Worm (Caenorhabditis elegans) whole organism, L3 larva: ENCODE measurements around the gene mbf-1.

Source experiments
- R02D3.7 ChIP-seq: fragments of 150-350 bp; optimal IDR thresholded peaks from 2 replicates; lab custom pipeline; 2014; ENCODE audit warnings: missing biosample characterization, missing genetic modification characterization
- ZK546.5 ChIP-seq: sonication (generic microtip); optimal IDR thresholded peaks from 2 replicates; lab custom pipeline; 2017; ENCODE audit warnings: missing biosample characterization, missing genetic modification characterization
- aly-2 ChIP-seq: fragments of 150-350 bp; optimal IDR thresholded peaks from 2 replicates; lab custom pipeline; 2014; ENCODE audit warnings: missing biosample characterization, missing genetic modification characterization
- ama-1 ChIP-seq: fragments of 150-350 bp; optimal IDR thresholded peaks from 2 replicates; lab custom pipeline; 2018
- ceh-16 ChIP-seq: sonication (generic microtip); optimal IDR thresholded peaks from 2 replicates; lab custom pipeline; 2017; ENCODE audit warnings: missing biosample characterization, missing genetic modification characterization
- ceh-28 ChIP-seq: fragments of 150-350 bp; optimal IDR thresholded peaks from 2 replicates; lab custom pipeline; 2014; ENCODE audit warnings: missing biosample characterization, missing genetic modification reagents, missing genetic modification characterization
- ceh-82 ChIP-seq: fragments of 150-350 bp; optimal IDR thresholded peaks from 2 replicates; lab custom pipeline; 2014; ENCODE audit warnings: missing biosample characterization, missing genetic modification characterization
- ceh-9 ChIP-seq: sonication (generic microtip); optimal IDR thresholded peaks from 2 replicates; lab custom pipeline; 2018; ENCODE audit warnings: missing biosample characterization, missing genetic modification characterization
- daf-12 ChIP-seq: fragments of 150-350 bp; optimal IDR thresholded peaks from 2 replicates; lab custom pipeline; 2014; ENCODE audit warnings: missing biosample characterization, missing genetic modification reagents, missing genetic modification characterization
- egl-27 ChIP-seq: sonication (generic microtip); optimal IDR thresholded peaks from 4 replicates; lab custom pipeline; 2017; ENCODE audit warnings: missing biosample characterization, missing genetic modification reagents, missing genetic modification characterization
- egl-5 ChIP-seq: fragments of 150-350 bp; optimal IDR thresholded peaks from 2 replicates; lab custom pipeline; 2017; ENCODE audit warnings: missing biosample characterization, missing genetic modification reagents, missing genetic modification characterization, inconsistent platforms
- elt-1 ChIP-seq: fragments of 150-350 bp; optimal IDR thresholded peaks from 2 replicates; lab custom pipeline; 2014; ENCODE audit warnings: missing biosample characterization, missing genetic modification characterization
- elt-2 ChIP-seq: sonication (generic microtip); optimal IDR thresholded peaks from 2 replicates; lab custom pipeline; 2016; ENCODE audit warnings: missing genetic modification reagents, mild to moderate bottlenecking, missing genetic modification characterization, missing compliant biosample characterization
- elt-3 ChIP-seq, 3 experiments: fragments of 150-350 bp in 1 of 3; sonication (generic microtip) in 2 of 3; optimal IDR thresholded peaks; 2 replicates in 2 of 3; 4 replicates in 1 of 3; lab custom pipeline; 2014 to 2017; ENCODE audit warnings: missing biosample characterization in 3 of 3, missing genetic modification characterization in 3 of 3
- eor-1 ChIP-seq, 2 experiments: fragments of 150-350 bp; optimal IDR thresholded peaks; 2 replicates each; lab custom pipeline; 2014 to 2018; ENCODE audit warnings: missing biosample characterization in 2 of 2, missing genetic modification characterization in 2 of 2
- fkh-10 ChIP-seq: sonication (generic microtip); optimal IDR thresholded peaks from 2 replicates; lab custom pipeline; 2017; ENCODE audit warnings: missing biosample characterization, missing genetic modification reagents, missing genetic modification characterization
- fkh-2 ChIP-seq: fragments of 150-350 bp; optimal IDR thresholded peaks from 2 replicates; lab custom pipeline; 2014; ENCODE audit warnings: missing biosample characterization, missing genetic modification reagents, missing genetic modification characterization
- hmg-11 ChIP-seq: sonication (generic microtip); optimal IDR thresholded peaks from 2 replicates; lab custom pipeline; 2016; ENCODE audit warnings: missing genetic modification characterization, missing compliant biosample characterization
- lin-15B ChIP-seq: fragments of 150-350 bp; optimal IDR thresholded peaks from 2 replicates; lab custom pipeline; 2014; ENCODE audit warnings: missing biosample characterization, missing genetic modification characterization
- lin-39 ChIP-seq: fragments of 150-350 bp; optimal IDR thresholded peaks from 2 replicates; lab custom pipeline; 2018; ENCODE audit warnings: missing biosample characterization, missing genetic modification reagents, missing genetic modification characterization
- lsy-12 ChIP-seq: sonication (generic microtip); optimal IDR thresholded peaks from 2 replicates; lab custom pipeline; 2016; ENCODE audit warnings: mild to moderate bottlenecking, missing genetic modification characterization, missing compliant biosample characterization
- mdl-1 ChIP-seq: fragments of 150-350 bp; optimal IDR thresholded peaks from 2 replicates; lab custom pipeline; 2014; ENCODE audit warnings: missing biosample characterization, missing genetic modification characterization
- mml-1 ChIP-seq: fragments of 150-350 bp; sonication (generic microtip); optimal IDR thresholded peaks from 3 replicates; lab custom pipeline; 2014; ENCODE audit warnings: missing biosample characterization, missing genetic modification characterization
- nfya-1 ChIP-seq: sonication (generic microtip); optimal IDR thresholded peaks from 2 replicates; lab custom pipeline; 2017; ENCODE audit warnings: missing genetic modification characterization, mild to moderate bottlenecking, missing compliant biosample characterization, antibody characterized with exemption, moderate library complexity; ENCODE audit not compliant: insufficient read depth
- nhr-11 ChIP-seq: fragments of 150-350 bp; optimal IDR thresholded peaks from 2 replicates; lab custom pipeline; 2014; ENCODE audit warnings: missing biosample characterization, missing genetic modification characterization
- nhr-23 ChIP-seq: fragments of 150-350 bp; optimal IDR thresholded peaks from 2 replicates; lab custom pipeline; 2014; ENCODE audit warnings: missing biosample characterization, missing genetic modification reagents, missing genetic modification characterization
- nhr-237 ChIP-seq: fragments of 150-350 bp; optimal IDR thresholded peaks from 2 replicates; lab custom pipeline; 2014; ENCODE audit warnings: missing biosample characterization, missing genetic modification characterization
- nhr-25 ChIP-seq: sonication (generic microtip); optimal IDR thresholded peaks from 2 replicates; lab custom pipeline; 2017; ENCODE audit warnings: missing biosample characterization, missing genetic modification characterization
- nhr-28 ChIP-seq: fragments of 150-350 bp; optimal IDR thresholded peaks from 2 replicates; lab custom pipeline; 2014; ENCODE audit warnings: missing biosample characterization, missing genetic modification characterization
- nhr-43 ChIP-seq: sonication (generic microtip); optimal IDR thresholded peaks from 2 replicates; lab custom pipeline; 2016; ENCODE audit warnings: mild to moderate bottlenecking, missing genetic modification characterization, missing compliant biosample characterization; ENCODE audit not compliant: poor library complexity, severe bottlenecking
- nhr-67 ChIP-seq: fragments of 150-350 bp; optimal IDR thresholded peaks from 2 replicates; lab custom pipeline; 2014; ENCODE audit warnings: missing biosample characterization, missing genetic modification characterization
- nhr-76 ChIP-seq: fragments of 150-350 bp; sonication (generic microtip); optimal IDR thresholded peaks from 5 replicates; lab custom pipeline; 2014; ENCODE audit warnings: missing biosample characterization, missing genetic modification characterization
- nhr-77 ChIP-seq: fragments of 150-350 bp; optimal IDR thresholded peaks from 2 replicates; lab custom pipeline; 2014; ENCODE audit warnings: missing biosample characterization, missing genetic modification characterization
- pha-4 ChIP-seq: fragments of 150-350 bp; optimal IDR thresholded peaks from 2 replicates; lab custom pipeline; 2014; ENCODE audit warnings: missing biosample characterization, missing genetic modification reagents, missing genetic modification characterization
- sea-2 ChIP-seq: fragments of 150-350 bp; sonication (generic microtip); optimal IDR thresholded peaks from 4 replicates; lab custom pipeline; 2014; ENCODE audit warnings: missing biosample characterization, missing genetic modification reagents, missing genetic modification characterization
- skn-1 ChIP-seq: fragments of 150-350 bp; optimal IDR thresholded peaks from 2 replicates; lab custom pipeline; 2014; ENCODE audit warnings: missing biosample characterization, missing genetic modification characterization
- snpc-4 ChIP-seq: fragments of 150-350 bp; optimal IDR thresholded peaks from 2 replicates; lab custom pipeline; 2014; ENCODE audit warnings: missing biosample characterization, missing genetic modification characterization
- tbx-2 ChIP-seq: sonication (generic microtip); optimal IDR thresholded peaks from 2 replicates; lab custom pipeline; 2016; ENCODE audit warnings: mild to moderate bottlenecking, missing genetic modification characterization, missing compliant biosample characterization
- unc-39 ChIP-seq: sonication (generic microtip); optimal IDR thresholded peaks from 4 replicates; lab custom pipeline; 2017; ENCODE audit warnings: missing biosample characterization, missing genetic modification characterization
- zag-1 ChIP-seq: fragments of 150-350 bp; optimal IDR thresholded peaks from 2 replicates; lab custom pipeline; 2014; ENCODE audit warnings: missing biosample characterization, missing genetic modification characterization

Gene mbf-1

ce11 chrIV:11503654-11504053 lies 23.5 kb upstream of the mbf-1 start:
- TF ChIP-seq aly-2 (tag; lab: Kevin White, UChicago) (no peak), mdl-1 (tag; lab: Kevin White, UChicago) (no peak), nhr-67 (tag; lab: Kevin White, UChicago) (no peak), hmg-11 (tag; lab: Kevin White, UChicago) (no peak), nhr-76 (no peak), elt-3 (tag; optimal IDR thresholded peaks at IDR 0.05; lab: Kevin White, UChicago) (no peak), nhr-25 (tag; lab: Kevin White, UChicago) (no peak), egl-27 (tag; lab: Kevin White, UChicago) (no peak), zag-1 (no peak), elt-2 (tag; lab: Kevin White, UChicago) (no peak), nhr-43 (no peak), lin-39 (tag; lab: Kevin White, UChicago) (no peak), nhr-23 (tag; lab: Kevin White, UChicago) (peak; percentile 53), ceh-28 (tag; lab: Kevin White, UChicago) (peak; percentile 13), ceh-82 (tag; lab: Kevin White, UChicago) (no peak), ama-1 (lab: Kevin White, UChicago) (no peak), ZK546.5 (no peak)

ce11 chrIV:11500421-11500820 lies 20.3 kb upstream of the mbf-1 start, which contains the start of gene H21P03.10:
Gene H21P03.10 (plus strand): TSS chrIV:11500721.
- TF ChIP-seq ZK546.5, result no peak
- no peak for TF ChIP-seq R02D3.7 (tag; lab: Kevin White, UChicago)
- TF ChIP-seq mml-1, result no peak
- TF ChIP-seq daf-12 (tag; lab: Kevin White, UChicago), result no peak
- TF ChIP-seq elt-2 (tag; lab: Kevin White, UChicago), result no peak
- no peak for TF ChIP-seq skn-1 (tag; lab: Kevin White, UChicago)
- TF ChIP-seq nhr-77, result no peak
- TF ChIP-seq egl-5 (tag; lab: Kevin White, UChicago), result no peak
- TF ChIP-seq, all 47 proteins: peak for 0

- no peak for TF ChIP-seq ceh-82 (tag; lab: Kevin White, UChicago)
- no peak for TF ChIP-seq nfya-1
- no peak for TF ChIP-seq ama-1 (lab: Kevin White, UChicago)
- TF ChIP-seq tbx-2 (tag; lab: Kevin White, UChicago), result no peak
- TF ChIP-seq fkh-2 (tag; lab: Kevin White, UChicago), result no peak
- TF ChIP-seq elt-3 (tag; optimal IDR thresholded peaks at IDR 0.05; lab: Kevin White, UChicago), result no peak
- no peak for TF ChIP-seq aly-2 (tag; lab: Kevin White, UChicago)
- TF ChIP-seq hmg-11 (tag; lab: Kevin White, UChicago), result no peak
- TF ChIP-seq nhr-76, result no peak
- TF ChIP-seq egl-27 (tag; lab: Kevin White, UChicago), result no peak
Measured at ce11 chrIV:11498169-11498568, 18.0 kb upstream of the mbf-1 start, which contains the start of gene sms-1. Gene sms-1 (minus strand): TSS chrIV:11498174.

ce11 chrIV:11494924-11495323 lies 14.8 kb upstream of the mbf-1 start:
- TF ChIP-seq nfya-1, result peak; percentile 63
- no peak for TF ChIP-seq mdl-1 (tag; lab: Kevin White, UChicago)
- TF ChIP-seq nhr-237, result no peak
- TF ChIP-seq fkh-2 (tag; lab: Kevin White, UChicago), result no peak
- TF ChIP-seq fkh-10 (GFP tag; lab: Kevin White, UChicago), result peak; percentile 18
- peak; percentile 34 for TF ChIP-seq elt-1 (tag; lab: Kevin White, UChicago)
- TF ChIP-seq lsy-12 (tag; lab: Kevin White, UChicago), result no peak
- no peak for TF ChIP-seq aly-2 (tag; lab: Kevin White, UChicago)
- no peak for TF ChIP-seq ceh-28 (tag; lab: Kevin White, UChicago)
- no peak for TF ChIP-seq nhr-25 (tag; lab: Kevin White, UChicago)
- peak; percentile 45 for TF ChIP-seq lin-39 (tag; lab: Kevin White, UChicago)
- TF ChIP-seq hmg-11 (tag; lab: Kevin White, UChicago), result peak; percentile 59
- TF ChIP-seq, all 47 proteins: peak for 5

ce11 chrIV:11493899-11494298 lies 13.7 kb upstream of the mbf-1 start:
- no peak for TF ChIP-seq snpc-4
- peak; percentile 45 for TF ChIP-seq nhr-25 (tag; lab: Kevin White, UChicago)
- TF ChIP-seq nhr-11 (tag; lab: Kevin White, UChicago), result no peak
- TF ChIP-seq elt-1 (tag; lab: Kevin White, UChicago), result no peak
- no peak for TF ChIP-seq R02D3.7 (tag; lab: Kevin White, UChicago)
- no peak for TF ChIP-seq nhr-237
- no peak for TF ChIP-seq ZK546.5
- no peak for TF ChIP-seq pha-4 (tag; lab: Kevin White, UChicago)
- no peak for TF ChIP-seq unc-39
- TF ChIP-seq fkh-2 (tag; lab: Kevin White, UChicago), result no peak
- no peak for TF ChIP-seq skn-1 (tag; lab: Kevin White, UChicago)
- TF ChIP-seq sea-2, result no peak
- TF ChIP-seq lin-15B (tag; lab: Kevin White, UChicago), result no peak
- no peak for TF ChIP-seq daf-12 (tag; lab: Kevin White, UChicago)
- no peak for TF ChIP-seq mdl-1 (tag; lab: Kevin White, UChicago)
- TF ChIP-seq nhr-43, result peak; percentile 34
- TF ChIP-seq ceh-16 (tag; lab: Kevin White, UChicago), result no peak
- TF ChIP-seq nhr-67 (tag; lab: Kevin White, UChicago), result no peak
- TF ChIP-seq elt-2 (tag; lab: Kevin White, UChicago), result no peak
- no peak for TF ChIP-seq nhr-28
- TF ChIP-seq nhr-23 (tag; lab: Kevin White, UChicago), result peak; percentile 47
- TF ChIP-seq egl-27 (tag; lab: Kevin White, UChicago), result no peak
- no peak for TF ChIP-seq tbx-2 (tag; lab: Kevin White, UChicago)
- no peak for TF ChIP-seq zag-1
- TF ChIP-seq lsy-12 (tag; lab: Kevin White, UChicago), result no peak
- no peak for TF ChIP-seq ceh-9 (tag; lab: Kevin White, UChicago)
- TF ChIP-seq ceh-28 (tag; lab: Kevin White, UChicago), result peak; percentile 29
- no peak for TF ChIP-seq hmg-11 (tag; lab: Kevin White, UChicago)
- TF ChIP-seq eor-1 (tag; optimal IDR thresholded peaks at IDR 0.05; lab: Kevin White, UChicago), result no peak
- TF ChIP-seq egl-5 (tag; lab: Kevin White, UChicago), result no peak
- no peak for TF ChIP-seq fkh-10 (GFP tag; lab: Kevin White, UChicago)
